Fruit fly (Drosophila melanogaster) whole organism, embryonic: ENCODE data around the gene CG5087.

ENCODE experiments used
- ATbp ChIP-seq: fragments of 200-800 bp; sonication (Bioruptor generic); optimal IDR thresholded peaks from 2 replicates; lab custom pipeline; 2017; ENCODE audit warnings: missing biosample characterization, mild to moderate bottlenecking, missing genetic modification characterization, missing genetic modification reagents
- CG10321 ChIP-seq: fragments of 200-800 bp; sonication (Bioruptor generic); IDR thresholded peaks from 2 replicates; pipeline ENCODE4 v1.3.6; 2022; ENCODE audit warnings: missing biosample characterization, missing genetic modification characterization
- CG10366 ChIP-seq: fragments of 200-800 bp; sonication (Bioruptor generic); IDR thresholded peaks from 2 replicates; pipeline ENCODE4 v1.3.6; 2022; ENCODE audit warnings: missing biosample characterization, missing genetic modification characterization
- CG10462 ChIP-seq: fragments of 200-800 bp; sonication (Bioruptor generic); optimal IDR thresholded peaks from 2 replicates; lab custom pipeline; 2016; ENCODE audit warnings: missing biosample characterization, missing genetic modification characterization
- CG10654 ChIP-seq: fragments of 200-800 bp; sonication (Bioruptor generic); optimal IDR thresholded peaks from 2 replicates; lab custom pipeline; 2016; ENCODE audit warnings: missing biosample characterization, missing genetic modification characterization
- CG11247 ChIP-seq: fragments of 200-800 bp; sonication (Bioruptor generic); IDR thresholded peaks from 2 replicates; pipeline ENCODE4 v1.3.6; 2022; ENCODE audit warnings: missing biosample characterization, missing genetic modification characterization
- CG12942 ChIP-seq: fragments of 200-800 bp; sonication (Bioruptor generic); optimal IDR thresholded peaks from 3 replicates; lab custom pipeline; 2016; ENCODE audit warnings: missing biosample characterization, missing genetic modification characterization
- CG13123 ChIP-seq: fragments of 200-800 bp; sonication (Bioruptor generic); optimal IDR thresholded peaks from 2 replicates; lab custom pipeline; 2016; ENCODE audit warnings: missing biosample characterization, missing genetic modification characterization
- CG17328 ChIP-seq: fragments of 200-800 bp; sonication (Bioruptor generic); IDR thresholded peaks from 2 replicates; pipeline ENCODE4 v1.3.6; 2022; ENCODE audit warnings: missing biosample characterization, missing genetic modification characterization
- CG1832 ChIP-seq: fragments of 200-800 bp; sonication (Bioruptor generic); optimal IDR thresholded peaks from 2 replicates; lab custom pipeline; 2017; ENCODE audit warnings: missing biosample characterization, mild to moderate bottlenecking, missing genetic modification characterization, inconsistent platforms
- CG2889 ChIP-seq: fragments of 200-800 bp; sonication (Bioruptor generic); IDR thresholded peaks from 3 replicates; pipeline ENCODE4 v1.3.6; 2022; ENCODE audit warnings: missing biosample characterization, missing genetic modification characterization
- CG31441 ChIP-seq: fragments of 200-800 bp; sonication (Bioruptor generic); IDR thresholded peaks from 2 replicates; pipeline ENCODE4 v1.3.6; 2022; ENCODE audit warnings: missing biosample characterization, missing genetic modification characterization
- CG32767 ChIP-seq: fragments of 200-800 bp; sonication (Bioruptor generic); IDR thresholded peaks from 2 replicates; pipeline ENCODE4 v1.3.6; 2022; ENCODE audit warnings: missing biosample characterization, missing genetic modification characterization
- CG34224 ChIP-seq: fragments of 200-800 bp; sonication (Bioruptor generic); IDR thresholded peaks from 3 replicates; pipeline ENCODE4 v1.3.6; 2022; ENCODE audit warnings: missing biosample characterization, missing genetic modification characterization; ENCODE audit not compliant: partially characterized antibody
- CG7357 ChIP-seq: fragments of 200-800 bp; sonication (Bioruptor generic); IDR thresholded peaks from 3 replicates; pipeline ENCODE4 v1.3.6; 2022; ENCODE audit warnings: missing biosample characterization, missing genetic modification characterization
- CG7839 ChIP-seq: fragments of 200-800 bp; sonication (Bioruptor generic); optimal IDR thresholded peaks from 3 replicates; lab custom pipeline; 2018; ENCODE audit warnings: missing biosample characterization, mild to moderate bottlenecking, missing genetic modification characterization, moderate library complexity
- CG7928 ChIP-seq: fragments of 200-800 bp; sonication (Bioruptor generic); optimal IDR thresholded peaks from 2 replicates; lab custom pipeline; 2017; ENCODE audit warnings: missing biosample characterization, mild to moderate bottlenecking, missing genetic modification characterization
- CG9215 ChIP-seq: fragments of 200-800 bp; sonication (Bioruptor generic); IDR thresholded peaks from 2 replicates; pipeline ENCODE4 v1.3.6; 2022; ENCODE audit warnings: missing biosample characterization, missing genetic modification characterization
- CG9817 ChIP-seq: fragments of 200-800 bp; sonication (Bioruptor generic); optimal IDR thresholded peaks from 2 replicates; lab custom pipeline; 2018; ENCODE audit warnings: missing biosample characterization, mild to moderate bottlenecking, missing genetic modification characterization, moderate library complexity
- CG9876 ChIP-seq: fragments of 200-800 bp; sonication (Bioruptor generic); optimal IDR thresholded peaks from 2 replicates; lab custom pipeline; 2016; ENCODE audit warnings: missing biosample characterization, missing genetic modification characterization
- Eip74EF ChIP-seq, 2 experiments: fragments of 200-800 bp in 1 of 2; fragments of >200 bp in 1 of 2; sonication (Bioruptor generic) in 1 of 2; optimal IDR thresholded peaks; 2 replicates each; lab custom pipeline; 2017 to 2019; ENCODE audit warnings: missing biosample characterization in 2 of 2, missing genetic modification characterization in 2 of 2, mild to moderate bottlenecking in 1 of 2, moderate library complexity in 1 of 2
- H2.0 ChIP-seq: fragments of 200-800 bp; sonication (Bioruptor generic); IDR thresholded peaks from 2 replicates; pipeline ENCODE4 v1.3.6; 2022; ENCODE audit warnings: missing biosample characterization, missing genetic modification characterization
- HHEX ChIP-seq: fragments of 200-800 bp; sonication (Bioruptor generic); optimal IDR thresholded peaks from 3 replicates; lab custom pipeline; 2017; ENCODE audit warnings: missing biosample characterization, mild to moderate bottlenecking, missing genetic modification characterization, missing genetic modification reagents
- HmgZ ChIP-seq: fragments of 200-800 bp; sonication (Bioruptor generic); optimal IDR thresholded peaks from 2 replicates; lab custom pipeline; 2018; ENCODE audit warnings: missing biosample characterization, mild to moderate bottlenecking, missing genetic modification characterization
- Hr39 ChIP-seq: fragments of >200 bp; optimal IDR thresholded peaks from 2 replicates; lab custom pipeline; 2017
- Jarid2 ChIP-seq: fragments of 200-800 bp; sonication (Bioruptor generic); optimal IDR thresholded peaks from 3 replicates; lab custom pipeline; 2017; ENCODE audit warnings: mild to moderate bottlenecking, missing biosample characterization, missing genetic modification reagents, missing genetic modification characterization
- Nf-YA ChIP-seq: fragments of 200-800 bp; sonication (Bioruptor generic); IDR thresholded peaks from 2 replicates; pipeline ENCODE4 v1.3.6; 2022; ENCODE audit warnings: missing biosample characterization, missing genetic modification characterization
- Nf-YC ChIP-seq: fragments of 200-800 bp; optimal IDR thresholded peaks from 3 replicates; lab custom pipeline; 2019; ENCODE audit warnings: missing biosample characterization, mild to moderate bottlenecking, missing genetic modification characterization, moderate library complexity
- Oaz ChIP-seq: fragments of 200-800 bp; sonication (Bioruptor generic); IDR thresholded peaks from 2 replicates; pipeline ENCODE4 v1.3.6; 2022; ENCODE audit warnings: missing biosample characterization, missing genetic modification characterization
- Sox102F ChIP-seq: fragments of 200-800 bp; sonication (Bioruptor generic); optimal IDR thresholded peaks from 2 replicates; lab custom pipeline; 2018; ENCODE audit warnings: missing biosample characterization, mild to moderate bottlenecking, missing genetic modification characterization, moderate library complexity
- Stat92E ChIP-seq, 3 experiments: fragments of >200 bp in 2 of 3; fragments of 200-800 bp in 1 of 3; sonication (Bioruptor generic) in 1 of 3; optimal IDR thresholded peaks; 2 replicates each; lab custom pipeline; 2017 to 2019; ENCODE audit warnings: missing biosample characterization in 3 of 3, missing genetic modification characterization in 3 of 3, mild to moderate bottlenecking in 1 of 3, moderate library complexity in 1 of 3
- TFAM ChIP-seq: fragments of 200-800 bp; sonication (Bioruptor generic); optimal IDR thresholded peaks from 2 replicates; lab custom pipeline; 2017; ENCODE audit warnings: missing biosample characterization, missing genetic modification characterization, inconsistent platforms
- YL-1 ChIP-seq: fragments of 200-800 bp; sonication (Bioruptor generic); optimal IDR thresholded peaks from 3 replicates; lab custom pipeline; 2017; ENCODE audit warnings: missing biosample characterization, mild to moderate bottlenecking, missing genetic modification characterization
- amos ChIP-seq: fragments of 200-800 bp; sonication (Bioruptor generic); IDR thresholded peaks from 2 replicates; pipeline ENCODE4 v1.3.6; 2022; ENCODE audit warnings: missing biosample characterization, missing genetic modification characterization; ENCODE audit not compliant: partially characterized antibody
- ara ChIP-seq: fragments of 200-800 bp; sonication (Bioruptor generic); IDR thresholded peaks from 2 replicates; pipeline ENCODE4 v1.3.6; 2022; ENCODE audit warnings: missing biosample characterization, missing genetic modification characterization
- crol ChIP-seq: fragments of 200-800 bp; sonication (Bioruptor generic); IDR thresholded peaks from 2 replicates; pipeline ENCODE4 v1.3.6; 2022; ENCODE audit warnings: missing biosample characterization, missing genetic modification characterization
- disco-r ChIP-seq: fragments of 200-800 bp; sonication (Bioruptor generic); optimal IDR thresholded peaks from 2 replicates; lab custom pipeline; 2016; ENCODE audit warnings: missing biosample characterization, missing genetic modification characterization
- dmrt11E ChIP-seq: fragments of 200-800 bp; sonication (Bioruptor generic); optimal IDR thresholded peaks from 3 replicates; lab custom pipeline; 2018; ENCODE audit warnings: missing biosample characterization, mild to moderate bottlenecking, missing genetic modification characterization, moderate library complexity
- dmrt99B ChIP-seq: fragments of 200-800 bp; sonication (Bioruptor generic); optimal IDR thresholded peaks from 2 replicates; lab custom pipeline; 2018; ENCODE audit warnings: missing biosample characterization, mild to moderate bottlenecking, missing genetic modification characterization, moderate library complexity
- ems ChIP-seq: fragments of 200-800 bp; sonication (Bioruptor generic); optimal IDR thresholded peaks from 3 replicates; lab custom pipeline; 2016; ENCODE audit warnings: missing biosample characterization, missing genetic modification characterization
- fd3F ChIP-seq: fragments of 200-800 bp; sonication (Bioruptor generic); optimal IDR thresholded peaks from 2 replicates; lab custom pipeline; 2018; ENCODE audit warnings: missing biosample characterization, mild to moderate bottlenecking, missing genetic modification characterization, moderate library complexity
- gce ChIP-seq: fragments of 200-800 bp; sonication (Bioruptor generic); IDR thresholded peaks from 3 replicates; pipeline ENCODE4 v1.3.6; 2022; ENCODE audit warnings: missing biosample characterization, missing genetic modification characterization
- h ChIP-seq: fragments of >200 bp; optimal IDR thresholded peaks from 2 replicates; lab custom pipeline; 2017
- kah ChIP-seq: fragments of 200-800 bp; sonication (Bioruptor generic); optimal IDR thresholded peaks from 2 replicates; lab custom pipeline; 2018; ENCODE audit warnings: missing biosample characterization, mild to moderate bottlenecking, missing genetic modification characterization
- prd ChIP-seq, 3 experiments: fragments of >200 bp in 2 of 3; fragments of 200-800 bp in 1 of 3; sonication (Bioruptor generic) in 1 of 3; optimal IDR thresholded peaks in 2 of 3; IDR thresholded peaks in 1 of 3; 2 replicates in 2 of 3; 3 replicates in 1 of 3; pipeline versions ENCODE4 v1.3.6 to Lab custom; 2017 to 2022; ENCODE audit warnings: missing biosample characterization in 1 of 3, missing genetic modification characterization in 1 of 3
- pzg ChIP-seq: fragments of 200-800 bp; sonication (Bioruptor generic); optimal IDR thresholded peaks from 3 replicates; lab custom pipeline; 2018; ENCODE audit warnings: missing biosample characterization, mild to moderate bottlenecking, missing genetic modification characterization, moderate library complexity
- sisA ChIP-seq: fragments of 200-800 bp; sonication (Bioruptor generic); IDR thresholded peaks from 2 replicates; pipeline ENCODE4 v1.3.6; 2022; ENCODE audit warnings: missing biosample characterization, missing genetic modification characterization
- so ChIP-seq: fragments of 200-800 bp; sonication (Bioruptor generic); IDR thresholded peaks from 3 replicates; pipeline ENCODE4 v1.3.6; 2022; ENCODE audit warnings: missing biosample characterization, missing genetic modification characterization
- tap ChIP-seq: fragments of 200-800 bp; optimal IDR thresholded peaks from 3 replicates; lab custom pipeline; 2019; ENCODE audit warnings: missing biosample characterization, mild to moderate bottlenecking, missing genetic modification characterization, moderate library complexity
- unc-4 ChIP-seq: fragments of 200-800 bp; sonication (Bioruptor generic); IDR thresholded peaks from 2 replicates; pipeline ENCODE4 v1.3.6; 2022; ENCODE audit warnings: missing biosample characterization, missing genetic modification characterization; ENCODE audit not compliant: partially characterized antibody

Gene CG5087

DNA sequence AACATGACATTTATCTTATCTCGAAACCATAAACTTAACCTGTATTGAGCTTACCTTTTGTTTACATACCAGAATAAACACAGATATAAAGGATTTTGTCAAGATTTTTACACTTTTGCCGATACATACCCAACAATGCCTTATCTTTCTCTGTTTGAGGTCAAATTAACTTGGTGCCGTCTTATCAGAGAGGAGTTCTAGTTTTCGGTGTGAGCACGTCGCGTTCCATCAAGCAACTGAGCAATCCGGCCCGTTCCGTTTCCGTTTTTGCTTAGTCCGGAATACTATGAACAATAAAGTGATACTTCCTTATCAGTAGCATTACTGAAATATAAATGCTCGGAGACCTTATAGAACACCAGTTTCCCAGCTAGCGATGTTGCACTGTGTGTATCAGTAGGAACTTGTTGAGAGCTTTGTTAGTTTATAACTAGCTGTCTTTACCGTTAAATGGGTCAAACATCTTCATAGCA lies 12.1 kb upstream of the CG5087 start, which contains the start of gene Galk (continued):
- TF ChIP-seq ems (GFP tag; lab: Kevin White, UChicago) (peak; percentile 30), CG34224 (GFP tag; lab: Robert Waterston, UW) (no peak), CG7357 (GFP tag; lab: Robert Waterston, UW) (no peak; the same call in 2 of the 3 replicates), CG2889 (peak; percentile 70; the same call in 1 of the 3 replicates), dmrt11E (tag; lab: Kevin White, UChicago) (no peak), Jarid2 (GFP tag; lab: Kevin White, UChicago) (peak; percentile 56), crol (GFP tag; lab: Robert Waterston, UW) (no peak), CG7928 (GFP tag; lab: Kevin White, UChicago) (no peak), CG9215 (no peak), CG32767 (no peak), CG9876 (GFP tag; lab: Kevin White, UChicago) (peak; percentile 23), HmgZ (tag; lab: Kevin White, UChicago) (peak; percentile 77), kah (peak; percentile 30), ATbp (GFP tag; lab: Kevin White, UChicago) (peak; percentile 83), Nf-YA (GFP tag; lab: Robert Waterston, UW) (0 out of 2 replicates have a peak, but pooled peaks have one; percentile 40), Hr39 (lab: Kevin White, UChicago) (no peak), h (no peak), tap (peak; percentile 48), CG13123 (GFP tag; lab: Kevin White, UChicago) (no peak), sisA (GFP tag; lab: Robert Waterston, UW) (peak; percentile 32; the same call in 1 of the 2 replicates), Stat92E (GFP tag; optimal IDR thresholded peaks at IDR 0.05; lab: Kevin White, UChicago) (no peak), CG10366 (peak; percentile 63), CG10654 (GFP tag; lab: Kevin White, UChicago) (peak; percentile 22), dmrt99B (tag; lab: Kevin White, UChicago) (no peak), CG31441 (GFP tag; lab: Robert Waterston, UW) (0 out of 2 replicates have a peak, but pooled peaks have one; percentile 27), CG10462 (GFP tag; lab: Kevin White, UChicago) (no peak), pzg (GFP tag; lab: Kevin White, UChicago) (no peak), fd3F (GFP tag; lab: Kevin White, UChicago) (peak; percentile 24), so (no peak), amos (GFP tag; lab: Robert Waterston, UW) (no peak), Nf-YC (peak; percentile 5), unc-4 (GFP tag; lab: Robert Waterston, UW) (no peak), CG1832 (GFP tag; lab: Kevin White, UChicago) (no peak), prd (optimal IDR thresholded peaks at IDR 0.05; lab: Kevin White, UChicago) (no peak), prd (GFP tag; IDR thresholded peaks at IDR 0.05; lab: Robert Waterston, UW) (peak; percentile 68), Oaz (GFP tag; lab: Robert Waterston, UW) (peak; percentile 48), CG10321 (GFP tag; lab: Robert Waterston, UW) (no peak), CG11247 (peak; percentile 72), CG12942 (GFP tag; lab: Kevin White, UChicago) (peak; percentile 11), HHEX (GFP tag; lab: Kevin White, UChicago) (peak; percentile 63), YL-1 (GFP tag; lab: Kevin White, UChicago) (no peak), CG9817 (tag; lab: Kevin White, UChicago) (peak; percentile 52), H2.0 (GFP tag; lab: Robert Waterston, UW) (peak; percentile 63), TFAM (no peak), gce (GFP tag; lab: Robert Waterston, UW) (no peak), CG7839 (peak; percentile 59), CG17328 (peak; percentile 49; the same call in 1 of the 2 replicates), Eip74EF (GFP tag; optimal IDR thresholded peaks at IDR 0.05; lab: Kevin White, UChicago) (peak in 1 of 2 experiments; percentile 21), Sox102F (GFP tag; lab: Kevin White, UChicago) (no peak), disco-r (GFP tag; lab: Kevin White, UChicago) (no peak), ara (GFP tag; lab: Robert Waterston, UW) (no peak; the same call in 1 of the 2 replicates)
